Worm (Caenorhabditis elegans): ENCODE results near the gene ndx-9.

Gene ndx-9

DNA sequence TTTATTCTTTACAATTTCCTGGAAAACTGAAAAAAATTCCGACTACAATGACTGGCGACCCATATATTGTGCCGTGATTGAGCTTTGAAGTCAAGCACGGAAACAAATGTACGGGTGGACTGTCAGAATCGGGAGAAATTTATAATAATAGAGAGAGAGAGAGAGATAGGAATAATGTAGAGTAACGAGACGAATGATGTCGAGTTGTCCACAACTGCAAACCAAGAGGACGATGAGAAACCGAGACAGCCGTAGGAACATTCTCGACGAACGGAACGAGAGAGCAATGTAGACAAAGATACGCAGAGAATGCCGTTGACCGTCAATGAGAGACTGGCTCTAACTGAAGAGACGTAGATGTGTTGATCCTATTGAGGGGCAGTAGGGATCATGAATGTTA lies 15.7 kb upstream of the ndx-9 start (continued):
- TF ChIP-seq F22D6.2 (tag; optimal IDR thresholded peaks at IDR 0.05) (no peak), lin-35 (GFP tag; optimal IDR thresholded peaks at IDR 0.05) (peak in 1 of 3 experiments; percentile 29), F39B2.1 (GFP tag; IDR thresholded peaks at IDR 0.05) (no peak), sdz-38 (tag; optimal IDR thresholded peaks at IDR 0.05) (no peak), snpc-1.1 (tag; optimal IDR thresholded peaks at IDR 0.05; ENCODE audit: insufficient read depth) (no peak), ceh-100 (GFP tag; IDR thresholded peaks at IDR 0.05) (no peak), ceh-91 (GFP tag; IDR thresholded peaks at IDR 0.05) (no peak), egl-44 (GFP tag; IDR thresholded peaks at IDR 0.05) (no peak), die-1 (tag; optimal IDR thresholded peaks at IDR 0.05) (no peak), mes-4 (tag; optimal IDR thresholded peaks at IDR 0.05) (no peak), attf-3 (GFP tag; conservative IDR thresholded peaks at IDR 0.05) (no peak), pbrm-1 (GFP tag; IDR thresholded peaks at IDR 0.05) (no peak), lin-26 (GFP tag; IDR thresholded peaks at IDR 0.05) (no peak), bed-1 (GFP tag; IDR thresholded peaks at IDR 0.05) (no peak), ceh-79 (tag; optimal IDR thresholded peaks at IDR 0.05) (no peak), lsy-27 (tag; optimal IDR thresholded peaks at IDR 0.05; ENCODE audit: borderline replicate concordance, insufficient read depth) (no peak), repo-1 (tag; optimal IDR thresholded peaks at IDR 0.05) (peak; percentile 20), gei-17 (GFP tag; optimal IDR thresholded peaks at IDR 0.05) (no peak), ceh-27 (GFP tag; optimal IDR thresholded peaks at IDR 0.05) (peak; percentile 41), B0035.1 (tag; optimal IDR thresholded peaks at IDR 0.05) (no peak), C06A6.2 (GFP tag; conservative IDR thresholded peaks at IDR 0.05) (no peak), ztf-22 (GFP tag; optimal IDR thresholded peaks at IDR 0.05) (peak; percentile 81), atf-7 (tag; optimal IDR thresholded peaks at IDR 0.05) (peak; percentile 53), nfya-2 (GFP tag; IDR thresholded peaks at IDR 0.05) (no peak), dox-1 (GFP tag; IDR thresholded peaks at IDR 0.05) (peak; percentile 49; the same call in 1 of the 2 replicates), lin-40 (tag; optimal IDR thresholded peaks at IDR 0.05) (peak; percentile 65), fkh-3 (tag; optimal IDR thresholded peaks at IDR 0.05) (no peak), F37B4.10 (GFP tag; IDR thresholded peaks at IDR 0.05) (no peak), mxl-1 (tag; optimal IDR thresholded peaks at IDR 0.05) (no peak), akir-1 (GFP tag; optimal IDR thresholded peaks at IDR 0.05) (no peak)

DNA sequence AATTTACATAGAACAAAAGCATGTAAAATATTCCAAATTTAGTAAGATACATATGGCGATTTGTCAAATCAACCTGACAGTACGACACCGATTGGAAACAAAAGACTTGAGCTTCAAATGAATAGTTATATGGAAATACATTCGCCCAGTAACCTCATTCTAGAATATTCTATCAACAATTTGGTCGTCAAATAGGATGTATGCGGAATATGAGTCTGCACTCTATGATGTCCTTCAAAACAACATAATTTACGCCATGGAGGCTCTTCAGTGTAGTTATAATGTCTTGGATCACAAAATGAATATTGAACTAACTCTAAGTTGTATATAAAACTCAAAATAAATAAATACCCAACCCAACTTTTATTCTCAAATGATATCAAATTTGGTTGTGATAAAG lies 14.8 kb upstream of the ndx-9 start:
- TF ChIP-seq ets-4 (GFP tag; optimal IDR thresholded peaks at IDR 0.05) (peak; percentile 29), hmg-1.2 (GFP tag; IDR thresholded peaks at IDR 0.05) (0 out of 2 replicates have a peak, but pooled peaks have one; percentile 5), ceh-27 (GFP tag; optimal IDR thresholded peaks at IDR 0.05) (peak; percentile 17), nfyb-1 (GFP tag; IDR thresholded peaks at IDR 0.05) (peak; percentile 74), F57A8.1 (GFP tag; optimal IDR thresholded peaks at IDR 0.05) (no peak), hsf-1 (GFP tag; IDR thresholded peaks at IDR 0.05) (peak; percentile 13; the same call in 1 of the 2 replicates), madf-3 (GFP tag; IDR thresholded peaks at IDR 0.05) (0 out of 2 replicates have a peak, but pooled peaks have one; percentile 6), repo-1 (tag; optimal IDR thresholded peaks at IDR 0.05) (no peak), ZK185.1 (tag; optimal IDR thresholded peaks at IDR 0.05; ENCODE audit: poor library complexity, severe bottlenecking) (no peak)

DNA sequence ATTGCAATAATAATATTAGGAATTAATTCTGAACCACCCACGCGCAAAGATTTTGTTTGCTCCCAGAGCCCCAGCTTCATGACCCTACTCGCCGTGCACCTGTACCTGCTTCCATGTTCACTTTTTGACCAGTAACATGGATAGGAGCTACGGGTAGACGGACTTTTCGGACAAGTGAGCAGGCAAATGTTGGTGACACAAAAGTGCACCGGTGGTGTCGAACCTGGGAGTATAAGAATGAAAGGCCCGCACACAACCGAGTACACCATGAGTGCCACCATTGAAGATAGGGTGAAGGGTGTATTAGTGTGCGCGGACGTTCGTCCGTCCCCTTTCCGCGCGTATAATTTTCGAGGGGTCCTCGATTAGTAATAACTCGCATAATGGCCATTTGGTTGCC lies 14.1 kb upstream of the ndx-9 start:
- TF ChIP-seq efl-1 (GFP tag; optimal IDR thresholded peaks at IDR 0.05) (peak; percentile 18), C17E4.6 (GFP tag; IDR thresholded peaks at IDR 0.05) (peak; percentile 43; the same call in 1 of the 2 replicates), let-526 (GFP tag; IDR thresholded peaks at IDR 0.05) (peak; percentile 85), F57C9.4 (tag; optimal IDR thresholded peaks at IDR 0.05) (peak; percentile 82), lir-1 (GFP tag; conservative IDR thresholded peaks at IDR 0.05) (peak; percentile 63; the same call in 1 of the 2 replicates), snpc-4 (GFP tag; optimal IDR thresholded peaks at IDR 0.05) (peak; percentile 68), snpc-4 (tag; optimal IDR thresholded peaks at IDR 0.05) (peak in 3 of 4 experiments; percentile 63 to 76 (median 74)), madf-3 (GFP tag; IDR thresholded peaks at IDR 0.05) (peak; percentile 87), rec-8 (tag; optimal IDR thresholded peaks at IDR 0.05) (peak; percentile 83 to 92), madf-8 (GFP tag; conservative IDR thresholded peaks at IDR 0.05) (peak; percentile 55; the same call in 1 of the 2 replicates), die-1 (tag; optimal IDR thresholded peaks at IDR 0.05) (peak; percentile 97), nhr-27 (tag; optimal IDR thresholded peaks at IDR 0.05) (peak; percentile 84)
